Fruit fly (Drosophila melanogaster): Measurements from ENCODE around the gene stumps.

stumps gene

dm6 chr3R:14654231-14654975, 77.4 kb downstream of the stumps start:
- TF ChIP-seq CTCF (optimal IDR thresholded peaks at IDR 0.05) (no peak), CG8478 (optimal IDR thresholded peaks at IDR 0.05) (no peak)

DNA sequence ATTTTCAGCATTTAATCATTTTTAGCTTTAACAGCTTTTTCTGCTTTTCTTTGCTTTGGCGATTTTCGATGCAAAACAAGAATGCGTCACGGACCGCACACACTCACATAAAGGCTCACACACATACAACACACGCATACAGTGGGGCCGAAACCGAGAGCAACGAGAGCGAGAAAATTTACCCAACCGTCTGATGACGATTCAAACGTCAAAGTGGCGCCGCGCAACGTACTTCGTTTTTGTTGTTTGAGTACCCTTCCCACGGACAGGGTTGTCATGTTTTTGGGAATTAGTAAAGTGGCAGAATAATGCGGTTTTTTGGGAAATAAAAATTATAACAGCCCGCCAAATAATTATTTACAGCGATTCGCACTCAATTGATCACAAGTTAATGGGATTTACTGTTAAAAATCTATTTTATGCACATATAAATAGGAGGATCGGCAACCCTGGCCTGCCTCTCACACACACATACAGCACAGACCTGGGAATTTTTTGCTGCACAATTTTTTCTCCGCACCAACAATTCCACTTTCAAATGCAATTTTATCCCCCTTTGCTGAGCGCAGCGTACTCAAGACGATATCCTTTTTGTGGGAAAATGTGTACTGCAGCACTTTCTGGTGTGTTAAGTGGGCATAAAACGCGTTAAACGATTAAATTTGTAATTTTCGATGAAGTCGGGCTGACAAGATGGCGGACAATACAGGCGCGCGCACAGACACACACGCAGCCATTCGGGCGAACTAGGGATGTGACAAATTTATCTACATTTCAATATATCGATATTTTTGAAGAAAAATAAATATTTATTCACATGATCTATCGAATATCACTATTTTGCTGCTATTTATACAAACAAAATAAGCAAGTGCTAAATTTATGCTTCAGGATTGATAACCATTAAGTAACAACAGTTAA, 78.2 kb downstream of the stumps start:
- TF ChIP-seq CTCF (optimal IDR thresholded peaks at IDR 0.05), result no peak
- TF ChIP-seq CG8478 (optimal IDR thresholded peaks at IDR 0.05), result no peak

- TF ChIP-seq CG8478 (optimal IDR thresholded peaks at IDR 0.05) (no peak), CTCF (optimal IDR thresholded peaks at IDR 0.05) (no peak)
Observed at dm6 chr3R:14655912-14656700, 79.1 kb downstream of the stumps start.

DNA sequence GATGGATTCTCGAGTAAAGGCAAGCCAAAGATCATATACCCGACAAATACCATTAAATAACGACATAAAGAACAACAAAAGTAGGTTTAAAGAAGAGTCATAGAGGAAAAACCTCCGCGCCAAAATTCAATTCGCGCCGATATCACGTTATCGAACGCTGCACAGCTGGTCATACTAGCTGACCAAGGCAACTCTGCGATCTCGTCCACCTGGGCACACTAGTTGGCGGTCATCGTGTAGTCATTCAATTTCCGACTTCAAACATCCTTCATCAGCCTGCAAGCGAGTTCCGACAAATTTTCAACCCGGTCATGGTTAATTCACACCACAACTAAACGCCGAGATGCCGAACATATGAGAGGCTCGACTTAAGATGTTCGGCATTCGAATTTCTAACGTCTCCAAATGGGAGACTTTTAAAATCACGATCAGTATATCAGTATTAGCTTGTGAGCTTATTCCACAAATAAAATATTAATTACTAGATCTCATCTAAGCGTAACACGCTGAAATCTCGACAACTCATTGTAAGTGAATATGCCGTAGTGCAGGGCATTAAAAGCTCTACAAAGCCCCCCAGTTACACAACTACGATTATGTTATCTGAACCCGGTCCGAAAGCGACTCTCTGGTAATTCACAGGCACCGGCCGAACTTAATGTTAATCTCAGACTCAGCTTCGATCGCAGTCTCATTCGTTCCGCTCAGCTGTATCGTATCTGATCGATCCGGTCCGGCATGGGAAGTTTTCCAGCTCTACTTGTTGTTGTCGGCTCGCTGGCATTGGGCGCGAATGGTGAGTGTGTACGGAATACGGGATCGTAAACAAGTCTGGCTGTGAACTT, 80.0 kb downstream of the stumps start, which contains the start of gene CG3505:
Gene CG3505, plus strand, starts transcription at position 688 of the 845 bp plus-strand sequence.
- TF ChIP-seq CTCF (optimal IDR thresholded peaks at IDR 0.05) (no peak), CG8478 (optimal IDR thresholded peaks at IDR 0.05) (no peak)

- TF ChIP-seq CG8478 (optimal IDR thresholded peaks at IDR 0.05) (no peak), CTCF (optimal IDR thresholded peaks at IDR 0.05) (no peak)
Observed at dm6 chr3R:14657605-14657910, 80.5 kb downstream of the stumps start.

All from S2 (cell line).